Worm (Caenorhabditis elegans): Measurements from ENCODE around the gene F35C5.12.

DNA sequence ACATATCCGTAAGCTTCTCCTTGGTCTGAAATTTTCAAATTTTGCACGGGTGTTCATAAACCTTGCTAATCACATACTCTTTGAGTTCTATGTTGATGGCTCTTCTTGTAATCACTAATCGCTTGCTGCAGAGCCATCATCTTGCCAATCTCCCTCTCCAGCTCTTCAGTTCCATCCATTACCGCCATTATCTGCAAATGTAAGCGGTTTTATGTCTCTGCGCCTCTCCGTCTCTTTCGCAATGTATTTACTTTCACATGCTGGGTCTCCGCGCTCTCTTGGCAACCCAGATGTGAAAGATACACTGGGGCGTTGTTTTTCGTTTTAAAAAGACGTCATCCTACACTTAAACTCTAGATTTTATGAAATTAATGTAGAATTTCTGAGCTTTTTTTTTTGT is 38.9 kb upstream of the F35C5.12 start:
- TF ChIP-seq ztf-11 (tag; optimal IDR thresholded peaks at IDR 0.05): no peak
- TF ChIP-seq F26F4.8 (GFP tag; conservative IDR thresholded peaks at IDR 0.05): no peak
- TF ChIP-seq T20F7.1 (GFP tag; optimal IDR thresholded peaks at IDR 0.05): no peak
- no peak for TF ChIP-seq skn-1 (tag; optimal IDR thresholded peaks at IDR 0.05)
- peak; percentile 14 for TF ChIP-seq nhr-28 (tag; optimal IDR thresholded peaks at IDR 0.05)
- no peak for TF ChIP-seq jun-1 (tag; optimal IDR thresholded peaks at IDR 0.05)
